Worm (Caenorhabditis elegans) whole organism, early embryonic: Measurements from ENCODE around the gene clec-243.

Experiments used
- F13C5.2 ChIP-seq: sonication (generic microtip); optimal IDR thresholded peaks from 2 replicates; lab custom pipeline; 2017; ENCODE audit warnings: mild to moderate bottlenecking, missing genetic modification characterization, inconsistent platforms, missing compliant biosample characterization
- ama-1 ChIP-seq: fragments of 150-350 bp; optimal IDR thresholded peaks from 2 replicates; lab custom pipeline; 2014
- flt-1 ChIP-seq: fragments of 200-800 bp; sonication (Bioruptor generic); IDR thresholded peaks from 2 replicates; pipeline ENCODE4 v1.3.6; 2022; ENCODE audit warnings: missing genetic modification characterization, missing compliant biosample characterization
- hmbx-1 ChIP-seq: sonication (generic microtip); optimal IDR thresholded peaks from 2 replicates; lab custom pipeline; 2016; ENCODE audit warnings: mild to moderate bottlenecking, missing genetic modification characterization, missing compliant biosample characterization
- hmg-4 ChIP-seq: fragments of 200-800 bp; sonication (Bioruptor generic); optimal IDR thresholded peaks from 2 replicates; lab custom pipeline; 2018; ENCODE audit warnings: mild to moderate bottlenecking, missing genetic modification characterization, missing compliant biosample characterization
- scrt-1 ChIP-seq: fragments of 200-800 bp; sonication (Bioruptor generic); IDR thresholded peaks from 2 replicates; pipeline ENCODE4 v1.3.6; 2022; ENCODE audit warnings: missing genetic modification characterization, missing compliant biosample characterization
- sea-1 ChIP-seq: fragments of 200-800 bp; sonication (Bioruptor generic); conservative IDR thresholded peaks from 2 replicates; pipeline ENCODE4 v1.3.6; 2022; ENCODE audit warnings: missing genetic modification characterization, missing compliant biosample characterization
- tbx-11 ChIP-seq: fragments of 200-800 bp; sonication (Bioruptor generic); IDR thresholded peaks from 2 replicates; pipeline ENCODE4 v1.3.6; 2022; ENCODE audit warnings: missing genetic modification characterization, missing compliant biosample characterization
- tbx-37 ChIP-seq: fragments of 200-800 bp; sonication (Bioruptor generic); conservative IDR thresholded peaks from 2 replicates; pipeline ENCODE4 v1.3.6; 2022; ENCODE audit warnings: missing genetic modification reagents, missing genetic modification characterization, missing compliant biosample characterization

DNA sequence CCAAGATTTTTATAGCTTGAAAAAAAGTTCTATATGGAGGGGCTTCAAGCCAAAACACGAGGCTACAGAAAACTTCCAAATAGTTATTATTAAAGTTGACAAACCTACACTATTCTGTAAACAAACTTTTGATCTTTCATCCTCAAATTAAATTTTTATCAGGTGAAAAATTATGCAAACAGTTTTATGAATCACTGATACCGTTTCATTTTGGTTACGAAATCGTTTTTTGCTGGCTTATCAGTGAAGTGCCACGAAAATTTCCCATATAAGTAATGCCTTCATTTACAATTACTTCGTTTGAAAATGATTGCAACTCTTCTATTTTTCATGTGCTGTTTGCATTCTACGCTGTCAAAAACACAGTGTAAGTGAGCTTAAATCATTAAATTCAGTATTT lies 10.0 kb downstream of the clec-243 start, which contains the start of gene T19C9.8:
- TF ChIP-seq scrt-1 (GFP tag; lab: Robert Waterston, UW) = no peak
- no peak for TF ChIP-seq sea-1
- no peak for TF ChIP-seq flt-1
- no peak for TF ChIP-seq hmg-4
- TF ChIP-seq ama-1 (lab: Kevin White, UChicago) = no peak
- no peak for TF ChIP-seq F13C5.2 (tag; lab: Kevin White, UChicago)
- no peak for TF ChIP-seq tbx-37
- no peak for TF ChIP-seq hmbx-1
- no peak for TF ChIP-seq tbx-11 (GFP tag; lab: Robert Waterston, UW)
